Worm (Caenorhabditis elegans) whole organism, mixed stage, embryonic: ENCODE results near the gene sfxn-1.4.
A peak's percentile ranks its signal among the peaks of the same experiment; 100 is the strongest.

Experiments used
- bed-3 ChIP-seq: fragments of 200-800 bp; sonication (Bioruptor generic); optimal IDR thresholded peaks from 3 replicates; lab custom pipeline; 2018; ENCODE audit warnings: mild to moderate bottlenecking, missing genetic modification characterization, moderate library complexity, missing compliant biosample characterization
- blmp-1 ChIP-seq: fragments of 150-350 bp; optimal IDR thresholded peaks from 2 replicates; lab custom pipeline; 2014; ENCODE audit warnings: missing biosample characterization, missing genetic modification characterization
- ceh-43 ChIP-seq: fragments of 200-800 bp; sonication (Bioruptor generic); optimal IDR thresholded peaks from 2 replicates; lab custom pipeline; 2018; ENCODE audit warnings: mild to moderate bottlenecking, missing genetic modification characterization, moderate library complexity, missing compliant biosample characterization
- ceh-83 ChIP-seq: fragments of 200-800 bp; sonication (Bioruptor generic); optimal IDR thresholded peaks from 2 replicates; lab custom pipeline; 2018; ENCODE audit warnings: mild to moderate bottlenecking, missing genetic modification characterization, missing compliant biosample characterization
- ces-1 ChIP-seq: fragments of 150-350 bp; optimal IDR thresholded peaks from 2 replicates; lab custom pipeline; 2014; ENCODE audit warnings: missing biosample characterization, missing genetic modification reagents, missing genetic modification characterization
- cnd-1 ChIP-seq: fragments of 200-800 bp; sonication (Bioruptor generic); optimal IDR thresholded peaks from 2 replicates; lab custom pipeline; 2018; ENCODE audit warnings: mild to moderate bottlenecking, missing genetic modification characterization, missing compliant biosample characterization
- drap-1 ChIP-seq: fragments of 200-800 bp; sonication (Bioruptor generic); optimal IDR thresholded peaks from 3 replicates; lab custom pipeline; 2018; ENCODE audit warnings: mild to moderate bottlenecking, missing genetic modification characterization, missing compliant biosample characterization
- elt-1 ChIP-seq: sonication (generic microtip); optimal IDR thresholded peaks from 2 replicates; lab custom pipeline; 2017; ENCODE audit warnings: missing genetic modification characterization, mild to moderate bottlenecking, missing compliant biosample characterization, antibody characterized with exemption, moderate library complexity, borderline replicate concordance; ENCODE audit not compliant: insufficient read depth
- flh-1 ChIP-seq: fragments of 200-800 bp; sonication (Bioruptor generic); optimal IDR thresholded peaks from 2 replicates; lab custom pipeline; 2018; ENCODE audit warnings: mild to moderate bottlenecking, missing genetic modification characterization, moderate library complexity, missing compliant biosample characterization
- hlh-1 ChIP-seq: fragments of 150-350 bp; optimal IDR thresholded peaks from 2 replicates; lab custom pipeline; 2014; ENCODE audit warnings: missing biosample characterization, missing genetic modification reagents, missing genetic modification characterization
- lin-32 ChIP-seq: fragments of 200-800 bp; sonication (Bioruptor generic); optimal IDR thresholded peaks from 2 replicates; lab custom pipeline; 2018; ENCODE audit warnings: mild to moderate bottlenecking, missing genetic modification characterization, missing compliant biosample characterization
- lsy-2 ChIP-seq: fragments of 150-350 bp; optimal IDR thresholded peaks from 2 replicates; lab custom pipeline; 2014; ENCODE audit warnings: missing biosample characterization, missing genetic modification characterization
- mab-5 ChIP-seq: fragments of 150-350 bp; optimal IDR thresholded peaks from 2 replicates; lab custom pipeline; 2014; ENCODE audit warnings: missing biosample characterization, missing genetic modification characterization
- mep-1 ChIP-seq: fragments of 150-350 bp; optimal IDR thresholded peaks from 2 replicates; lab custom pipeline; 2017; ENCODE audit warnings: missing biosample characterization, missing genetic modification reagents, missing genetic modification characterization, inconsistent platforms
- mls-2 ChIP-seq: sonication (generic microtip); optimal IDR thresholded peaks from 2 replicates; lab custom pipeline; 2016; ENCODE audit warnings: mild to moderate bottlenecking, missing genetic modification characterization, moderate library complexity, missing compliant biosample characterization
- nhr-12 ChIP-seq: fragments of 150-350 bp; optimal IDR thresholded peaks from 2 replicates; lab custom pipeline; 2014; ENCODE audit warnings: missing biosample characterization, missing genetic modification characterization
- nhr-2 ChIP-seq: fragments of 150-350 bp; optimal IDR thresholded peaks from 2 replicates; lab custom pipeline; 2014; ENCODE audit warnings: missing biosample characterization, missing genetic modification characterization
- nhr-237 ChIP-seq: fragments of 150-350 bp; optimal IDR thresholded peaks from 2 replicates; lab custom pipeline; 2014; ENCODE audit warnings: missing biosample characterization, missing genetic modification characterization
- pha-4 ChIP-seq: fragments of 150-350 bp; optimal IDR thresholded peaks from 2 replicates; lab custom pipeline; 2018; ENCODE audit warnings: missing biosample characterization, missing genetic modification reagents, missing genetic modification characterization
- sem-2 ChIP-seq: fragments of 200-800 bp; sonication (Bioruptor generic); optimal IDR thresholded peaks from 2 replicates; lab custom pipeline; 2018; ENCODE audit warnings: mild to moderate bottlenecking, missing genetic modification characterization, missing compliant biosample characterization
- sptf-1 ChIP-seq: sonication (generic microtip); optimal IDR thresholded peaks from 2 replicates; lab custom pipeline; 2017; ENCODE audit warnings: mild to moderate bottlenecking, missing genetic modification characterization, moderate library complexity, missing compliant biosample characterization
- tbx-8 ChIP-seq: fragments of 200-800 bp; sonication (Bioruptor generic); optimal IDR thresholded peaks from 2 replicates; lab custom pipeline; 2018; ENCODE audit warnings: mild to moderate bottlenecking, missing genetic modification characterization, moderate library complexity, missing compliant biosample characterization
- unc-120 ChIP-seq: sonication (generic microtip); optimal IDR thresholded peaks from 2 replicates; lab custom pipeline; 2017; ENCODE audit warnings: missing genetic modification characterization, missing compliant biosample characterization; ENCODE audit not compliant: poor library complexity, severe bottlenecking
- unc-39 ChIP-seq: fragments of 150-350 bp; optimal IDR thresholded peaks from 2 replicates; lab custom pipeline; 2014; ENCODE audit warnings: missing biosample characterization, missing genetic modification characterization
- unc-62 ChIP-seq: fragments of 150-350 bp; optimal IDR thresholded peaks from 2 replicates; lab custom pipeline; 2014; ENCODE audit warnings: missing biosample characterization, missing genetic modification reagents, missing genetic modification characterization
- zip-8 ChIP-seq: fragments of 150-350 bp; optimal IDR thresholded peaks from 2 replicates; lab custom pipeline; 2014; ENCODE audit warnings: missing biosample characterization, missing genetic modification characterization
- ztf-11 ChIP-seq: fragments of 150-350 bp; optimal IDR thresholded peaks from 2 replicates; lab custom pipeline; 2014; ENCODE audit warnings: missing biosample characterization, missing genetic modification characterization

Gene sfxn-1.4

DNA sequence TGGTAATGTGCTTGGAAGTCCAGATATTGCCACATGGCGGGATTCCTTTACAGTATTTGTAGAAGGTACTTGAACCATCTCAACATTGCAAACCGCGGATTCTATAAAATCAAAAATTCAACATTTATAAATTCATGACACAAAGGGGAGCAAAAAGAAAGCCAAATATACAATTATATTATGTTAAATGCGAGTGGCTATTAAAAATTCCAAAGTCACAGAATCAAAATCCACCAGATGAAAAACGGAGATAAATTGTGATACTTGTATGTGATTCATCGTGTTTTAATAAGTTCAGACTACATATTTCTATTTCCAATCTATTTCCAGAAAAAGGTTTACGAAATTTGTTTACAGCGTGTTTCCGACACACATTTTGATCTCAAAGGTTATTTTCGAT lies 47.5 kb downstream of the sfxn-1.4 start, which contains the start of gene din-1:
din-1 (minus strand) TSS at position 101 of the 400 bp plus-strand sequence.
- TF ChIP-seq ces-1 (GFP tag; lab: Kevin White, UChicago) (no peak), blmp-1 (tag; lab: Kevin White, UChicago) (no peak), nhr-12 (tag; lab: Kevin White, UChicago) (no peak), nhr-2 (tag; lab: Kevin White, UChicago) (no peak), mab-5 (tag; lab: Kevin White, UChicago) (no peak), ceh-43 (GFP tag; lab: Kevin White, UChicago) (no peak), cnd-1 (tag; lab: Kevin White, UChicago) (no peak), drap-1 (GFP tag; lab: Kevin White, UChicago) (no peak), pha-4 (tag; lab: Kevin White, UChicago) (no peak), elt-1 (no peak), tbx-8 (no peak), unc-120 (no peak), nhr-237 (tag; lab: Kevin White, UChicago) (no peak), lin-32 (GFP tag; lab: Kevin White, UChicago) (no peak), ztf-11 (no peak), sptf-1 (tag; lab: Kevin White, UChicago) (no peak), ceh-83 (GFP tag; lab: Kevin White, UChicago) (no peak), zip-8 (tag; lab: Kevin White, UChicago) (no peak), unc-39 (tag; lab: Kevin White, UChicago) (no peak)

DNA sequence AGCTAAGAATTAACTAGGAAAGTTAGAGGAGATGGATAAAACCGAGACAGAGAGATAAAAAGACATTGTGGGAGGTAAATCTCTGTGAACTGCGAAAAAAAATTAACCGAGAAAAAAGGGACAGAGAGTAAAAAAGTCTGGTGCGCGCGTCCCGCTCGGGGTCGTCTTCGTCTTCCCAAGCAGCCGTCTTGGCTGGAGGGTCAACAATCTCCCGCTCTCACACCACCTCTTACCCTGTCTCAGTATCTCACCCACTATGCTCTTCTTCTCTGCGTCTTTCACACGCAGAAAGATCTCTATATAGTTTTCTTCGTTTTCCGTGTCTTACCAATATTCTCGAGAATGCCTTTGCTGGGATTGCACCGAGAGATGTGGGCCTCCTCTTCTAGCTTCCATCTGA lies 48.3 kb downstream of the sfxn-1.4 start:
- TF ChIP-seq mls-2 (tag; lab: Kevin White, UChicago) (no peak), unc-120 (peak; percentile 59), pha-4 (tag; lab: Kevin White, UChicago) (peak; percentile 44), mep-1 (tag; lab: Kevin White, UChicago) (peak; percentile 44), unc-39 (tag; lab: Kevin White, UChicago) (no peak), hlh-1 (tag; lab: Kevin White, UChicago) (peak; percentile 12), cnd-1 (tag; lab: Kevin White, UChicago) (peak; percentile 6), lsy-2 (peak; percentile 3), nhr-2 (tag; lab: Kevin White, UChicago) (peak; percentile 8), nhr-237 (tag; lab: Kevin White, UChicago) (peak; percentile 12)
- TF ChIP-seq, all 35 proteins: peak for 8

DNA sequence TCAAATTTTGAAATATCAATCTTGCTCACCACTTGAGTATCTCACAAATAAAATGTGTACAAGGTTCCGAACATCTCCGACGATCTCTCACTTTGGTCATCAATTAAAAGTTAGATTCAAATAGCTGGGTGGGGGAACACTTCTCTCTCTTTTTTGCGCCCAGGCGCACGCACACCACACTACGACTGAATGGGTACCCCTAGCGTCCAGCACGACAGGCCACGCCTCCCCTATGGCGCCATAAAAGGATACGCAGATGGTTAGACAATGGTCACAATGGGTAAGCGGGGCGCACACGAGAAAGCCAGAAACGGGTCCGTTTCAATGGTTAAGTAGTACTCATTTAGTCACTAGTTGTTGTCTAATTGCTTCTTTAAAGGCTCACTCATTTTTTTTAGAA lies 51.1 kb downstream of the sfxn-1.4 start:
- TF ChIP-seq unc-39 (tag; lab: Kevin White, UChicago) (no peak), ces-1 (GFP tag; lab: Kevin White, UChicago) (no peak), ceh-83 (GFP tag; lab: Kevin White, UChicago) (no peak), zip-8 (tag; lab: Kevin White, UChicago) (no peak), hlh-1 (tag; lab: Kevin White, UChicago) (no peak), unc-62 (no peak), cnd-1 (tag; lab: Kevin White, UChicago) (peak; percentile 4), bed-3 (GFP tag; lab: Kevin White, UChicago) (no peak), nhr-237 (tag; lab: Kevin White, UChicago) (no peak), drap-1 (GFP tag; lab: Kevin White, UChicago) (no peak), blmp-1 (tag; lab: Kevin White, UChicago) (no peak), sptf-1 (tag; lab: Kevin White, UChicago) (peak; percentile 19), nhr-2 (tag; lab: Kevin White, UChicago) (no peak), ztf-11 (peak; percentile 21), sem-2 (GFP tag; lab: Kevin White, UChicago) (no peak), lin-32 (GFP tag; lab: Kevin White, UChicago) (no peak), flh-1 (GFP tag; lab: Kevin White, UChicago) (no peak)
